Worm (Caenorhabditis elegans) whole organism, L4/young adult: Measurements from ENCODE around the gene T28C6.7.

Source experiments
- W03F9.2 ChIP-seq: fragments of 150-350 bp; optimal IDR thresholded peaks from 2 replicates; lab custom pipeline; 2014; ENCODE audit warnings: missing biosample characterization, missing genetic modification characterization
- dao-5 ChIP-seq: sonication (generic microtip); optimal IDR thresholded peaks from 2 replicates; lab custom pipeline; 2016; ENCODE audit warnings: missing genotype, missing genetic modification characterization, moderate library complexity, missing compliant biosample characterization
- him-1 ChIP-seq: sonication (generic microtip); optimal IDR thresholded peaks from 2 replicates; lab custom pipeline; 2016; ENCODE audit warnings: missing genotype, missing genetic modification reagents, missing genetic modification characterization, missing compliant biosample characterization

Gene T28C6.7

DNA sequence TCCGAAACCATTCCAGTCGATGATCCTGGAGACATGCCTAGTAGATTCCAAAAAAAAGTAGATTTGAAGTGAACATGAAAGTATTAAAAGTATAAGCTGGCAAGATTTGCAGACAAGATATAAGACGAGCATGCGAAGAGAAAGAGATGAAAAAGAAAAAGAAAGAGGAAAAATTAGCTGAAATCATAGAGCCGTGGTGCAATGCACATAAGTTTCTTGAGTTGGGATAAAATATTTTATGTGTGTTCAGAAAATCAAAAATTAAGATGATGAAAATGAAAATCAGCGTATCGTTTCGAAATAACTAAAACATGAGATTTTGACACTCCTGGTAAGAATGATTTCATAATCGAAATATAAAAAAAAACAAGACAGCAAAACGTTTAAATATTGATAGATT is 16.9 kb downstream of the T28C6.7 start, which contains the start of gene T11B7.2:
Gene T11B7.2 (minus strand): TSS at position 101 of the 400 bp plus-strand sequence.
- TF ChIP-seq dao-5 (tag; lab: Kevin White, UChicago) = no peak

DNA sequence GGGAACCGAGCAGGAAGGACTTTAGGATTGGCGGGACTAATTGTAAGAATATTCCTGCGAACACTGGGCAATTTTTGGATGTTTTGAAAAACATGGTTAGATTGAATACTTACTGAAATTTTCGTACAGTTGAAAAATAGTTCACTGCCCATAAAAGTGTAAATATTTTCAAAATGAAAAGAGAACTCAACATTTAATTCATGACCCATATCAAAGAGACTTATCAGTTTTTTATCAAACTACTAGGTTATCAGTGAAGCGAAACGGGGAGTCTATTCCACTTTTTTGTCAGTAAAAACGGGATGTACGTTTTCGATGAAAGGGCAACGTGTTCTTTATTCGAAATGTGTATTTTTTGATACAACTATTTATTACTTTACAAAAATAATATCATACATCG is 18.3 kb downstream of the T28C6.7 start:
- no peak for TF ChIP-seq dao-5 (tag; lab: Kevin White, UChicago)
- TF ChIP-seq him-1 = no peak
- TF ChIP-seq W03F9.2 (tag; lab: Kevin White, UChicago) = no peak

DNA sequence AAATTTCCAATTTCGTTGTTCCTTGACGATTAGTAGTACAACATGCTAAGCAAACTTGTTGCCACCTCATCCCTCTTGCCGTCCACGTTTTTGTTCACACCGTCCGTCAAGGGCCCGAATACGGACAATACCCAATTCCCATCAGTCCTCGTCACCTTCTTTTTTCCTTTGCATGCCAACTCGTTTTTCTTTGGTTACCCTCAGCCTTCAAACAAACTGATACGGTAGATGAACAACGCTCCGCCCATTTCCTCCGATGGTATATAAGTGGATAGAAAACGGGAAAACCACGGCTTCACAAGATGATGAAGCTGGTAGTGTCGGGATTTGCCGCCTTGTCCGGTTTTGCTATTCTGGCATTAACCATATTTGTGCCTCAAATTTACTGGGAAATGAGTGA is 20.3 kb downstream of the T28C6.7 start, which contains the start of gene col-118:
Gene col-118 (plus strand): TSS at position 301 of the 400 bp plus-strand sequence.
- no peak for TF ChIP-seq W03F9.2 (tag; lab: Kevin White, UChicago)
- no peak for TF ChIP-seq him-1
- TF ChIP-seq dao-5 (tag; lab: Kevin White, UChicago) = no peak

DNA sequence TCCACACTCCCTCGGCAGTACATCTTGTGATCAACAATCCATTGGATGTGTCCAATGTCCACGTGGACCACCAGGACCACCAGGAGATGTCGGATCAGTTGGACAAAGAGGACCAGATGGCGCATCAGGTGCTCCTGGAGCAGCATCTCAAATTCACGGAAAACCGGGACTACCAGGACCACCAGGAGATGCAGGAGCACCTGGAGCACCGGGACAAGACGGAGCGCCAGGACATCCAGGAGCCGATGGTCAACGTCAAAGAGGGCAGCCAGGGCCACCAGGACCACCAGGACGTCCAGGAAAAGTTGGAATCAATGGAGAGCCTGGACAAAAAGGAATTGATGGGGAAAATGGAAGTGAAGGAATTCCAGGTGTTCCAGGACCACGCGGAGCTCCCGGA is 21.4 kb downstream of the T28C6.7 start:
- TF ChIP-seq him-1 (no peak), dao-5 (tag; lab: Kevin White, UChicago) (no peak), W03F9.2 (tag; lab: Kevin White, UChicago) (no peak)

DNA sequence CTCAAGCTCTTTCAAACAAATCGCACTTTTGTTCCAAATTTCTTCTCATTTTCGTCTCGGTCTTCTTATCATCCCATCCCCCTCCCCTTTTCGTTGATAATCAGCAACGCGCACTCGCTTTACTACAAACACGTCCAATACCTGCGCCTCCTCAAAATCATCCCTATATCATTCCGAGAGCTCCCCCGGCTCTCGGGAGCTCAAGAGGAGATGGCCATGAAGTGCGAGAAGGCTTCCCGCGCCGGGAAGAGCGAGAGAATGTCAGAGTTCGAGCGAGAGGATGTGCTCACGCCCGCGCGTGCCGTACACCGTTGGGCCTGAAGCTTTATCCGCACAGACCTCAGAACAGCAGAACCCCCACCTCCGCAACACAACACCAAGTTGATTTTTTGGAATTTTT is 23.2 kb downstream of the T28C6.7 start:
- TF ChIP-seq dao-5 (tag; lab: Kevin White, UChicago) = no peak
- TF ChIP-seq W03F9.2 (tag; lab: Kevin White, UChicago) = no peak

DNA sequence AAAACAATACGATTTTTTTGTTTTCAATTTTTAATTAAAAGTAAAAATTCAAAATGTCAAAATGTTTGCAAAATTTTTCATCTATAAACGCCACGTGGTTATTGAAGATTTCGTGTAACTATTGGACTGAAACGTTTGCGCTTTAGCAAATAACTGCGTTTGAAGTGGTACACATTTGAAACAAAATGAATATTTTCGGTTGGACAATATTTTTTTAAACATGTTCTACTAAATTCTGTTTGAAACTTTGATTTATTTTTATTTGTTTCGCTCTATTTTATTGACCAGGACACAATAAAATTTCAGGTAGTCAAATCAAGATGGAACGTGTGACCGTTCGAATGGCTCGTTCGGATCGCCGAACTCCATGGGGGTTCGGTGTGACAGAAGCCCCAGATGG is 24.6 kb downstream of the T28C6.7 start, which contains the start of gene alp-1:
Gene alp-1 (plus strand): TSS at position 301 of the 400 bp plus-strand sequence.
- TF ChIP-seq dao-5 (tag; lab: Kevin White, UChicago) (no peak), him-1 (no peak), W03F9.2 (tag; lab: Kevin White, UChicago) (no peak)

DNA sequence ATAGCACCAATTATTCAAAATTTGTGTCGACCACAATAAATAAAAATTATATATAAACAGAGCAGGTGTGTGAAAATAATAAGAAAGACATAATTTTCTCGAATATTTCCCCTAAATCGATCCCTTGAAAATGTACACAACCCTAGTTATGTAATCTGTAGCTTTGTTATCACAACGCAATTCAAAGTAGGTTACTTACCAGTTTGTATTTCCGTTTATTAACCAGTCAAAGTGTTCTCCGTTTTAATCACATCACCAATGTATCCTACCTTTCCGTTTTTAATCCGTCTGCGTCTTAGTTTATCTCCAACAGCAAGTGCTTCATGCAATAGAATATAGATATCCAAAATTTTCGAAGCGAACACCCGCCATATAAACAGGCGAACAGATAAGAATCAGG is 25.7 kb downstream of the T28C6.7 start:
- TF ChIP-seq dao-5 (tag; lab: Kevin White, UChicago) (no peak), him-1 (no peak), W03F9.2 (tag; lab: Kevin White, UChicago) (no peak)

DNA sequence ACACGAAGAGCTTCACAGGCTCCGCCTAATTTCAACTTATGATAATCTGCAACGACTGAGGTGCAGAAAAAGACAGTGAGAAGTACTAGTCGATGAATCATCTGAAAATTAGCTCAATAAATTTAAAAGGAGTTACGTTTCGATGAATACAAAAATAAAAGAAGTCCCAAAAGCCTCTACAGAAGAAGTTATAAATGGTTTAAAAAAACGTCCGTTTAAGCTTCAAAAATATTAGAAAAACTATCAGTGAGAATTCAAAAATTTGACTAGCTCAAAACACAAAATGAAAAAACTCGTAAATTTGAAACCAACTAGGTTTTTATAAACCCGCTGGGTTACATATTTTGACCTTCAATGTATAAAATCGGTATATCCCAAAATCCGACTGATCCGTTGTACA is 28.4 kb downstream of the T28C6.7 start, which contains the start of gene T11B7.5:
Gene T11B7.5 (minus strand): TSS at position 101 of the 400 bp plus-strand sequence.
- no peak for TF ChIP-seq him-1
- no peak for TF ChIP-seq dao-5 (tag; lab: Kevin White, UChicago)
- no peak for TF ChIP-seq W03F9.2 (tag; lab: Kevin White, UChicago)

DNA sequence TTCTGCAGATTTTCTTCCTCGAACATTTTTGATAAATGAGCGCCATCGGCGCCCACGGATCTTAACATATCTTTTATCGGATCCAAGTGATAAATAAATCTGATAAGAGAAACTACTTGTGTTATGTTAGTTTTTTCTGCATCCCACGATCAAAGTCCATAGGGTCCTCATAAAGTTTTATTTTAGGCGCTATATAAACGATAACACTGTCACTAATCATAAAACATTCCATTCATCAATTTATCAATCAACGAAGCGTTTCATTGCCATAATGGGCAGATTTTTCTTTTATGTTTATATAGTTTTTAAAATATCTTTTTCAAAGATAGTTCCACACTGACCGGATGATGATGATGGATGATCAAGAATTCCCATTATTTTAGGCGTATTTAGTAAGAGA is 37.1 kb downstream of the T28C6.7 start:
- no peak for TF ChIP-seq him-1
- TF ChIP-seq dao-5 (tag; lab: Kevin White, UChicago) = no peak
- no peak for TF ChIP-seq W03F9.2 (tag; lab: Kevin White, UChicago)

DNA sequence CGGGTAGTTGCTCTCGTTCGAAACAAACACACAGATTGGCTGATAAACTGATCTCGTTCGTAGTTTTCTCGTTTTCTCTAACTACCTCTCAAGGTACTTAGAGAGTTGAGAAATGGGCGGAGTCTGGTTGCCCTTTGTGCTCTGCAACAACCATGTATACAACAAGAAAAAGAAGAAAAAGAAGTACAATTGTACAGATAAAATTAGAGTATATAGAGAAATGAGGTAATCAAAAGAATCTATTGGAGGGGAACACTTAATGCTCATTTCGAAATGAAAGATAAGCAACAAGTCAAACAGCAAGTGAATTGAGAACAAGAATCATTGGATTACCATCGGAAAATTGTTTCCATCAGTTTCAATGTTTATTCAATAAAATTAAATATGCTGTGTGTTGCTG is 37.7 kb downstream of the T28C6.7 start, which contains the start of gene C09G9.1:
Gene C09G9.1 (minus strand): TSS at position 143 of the 400 bp plus-strand sequence.
- TF ChIP-seq dao-5 (tag; lab: Kevin White, UChicago) (no peak), W03F9.2 (tag; lab: Kevin White, UChicago) (no peak), him-1 (no peak)

DNA sequence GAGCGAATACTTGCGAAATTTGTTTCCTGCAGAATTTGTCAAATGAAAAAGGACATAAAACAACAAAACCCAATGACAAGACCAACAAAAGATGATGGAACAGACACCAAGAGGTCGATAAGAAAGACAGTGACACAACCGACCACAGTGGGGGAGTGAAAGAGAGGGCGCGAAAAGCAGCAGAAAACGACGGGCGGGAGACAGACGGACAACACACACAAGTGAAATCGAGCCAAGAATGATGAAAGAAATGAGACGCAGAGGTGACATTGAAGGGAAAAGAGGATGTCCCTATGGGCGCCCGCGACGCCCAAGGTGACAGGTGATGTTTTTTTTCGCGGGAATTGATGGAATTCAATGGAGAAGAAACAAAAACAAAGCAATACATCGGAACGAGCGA is 38.5 kb downstream of the T28C6.7 start:
- TF ChIP-seq dao-5 (tag; lab: Kevin White, UChicago) = no peak
- peak; percentile 74 for TF ChIP-seq W03F9.2 (tag; lab: Kevin White, UChicago)

DNA sequence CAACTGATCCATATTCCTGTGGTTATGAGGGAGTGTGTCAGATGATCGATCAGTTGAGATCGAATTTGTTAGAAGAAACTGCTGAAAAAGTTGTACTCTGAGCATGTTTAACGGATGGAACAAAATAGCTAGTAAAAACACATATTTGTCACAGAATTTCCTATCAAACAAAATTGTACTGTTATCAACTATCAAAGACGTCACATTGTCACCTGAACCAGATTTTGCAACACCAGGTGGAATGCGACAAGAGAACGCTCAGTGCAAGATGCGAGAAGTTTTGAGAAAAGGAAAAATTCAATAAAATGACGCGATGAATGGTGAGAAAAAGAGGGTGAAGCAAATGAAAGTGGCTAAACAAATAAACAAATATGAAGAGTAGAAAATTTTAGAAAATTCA is 40.0 kb downstream of the T28C6.7 start:
- TF ChIP-seq dao-5 (tag; lab: Kevin White, UChicago) = no peak
- no peak for TF ChIP-seq him-1
- no peak for TF ChIP-seq W03F9.2 (tag; lab: Kevin White, UChicago)

DNA sequence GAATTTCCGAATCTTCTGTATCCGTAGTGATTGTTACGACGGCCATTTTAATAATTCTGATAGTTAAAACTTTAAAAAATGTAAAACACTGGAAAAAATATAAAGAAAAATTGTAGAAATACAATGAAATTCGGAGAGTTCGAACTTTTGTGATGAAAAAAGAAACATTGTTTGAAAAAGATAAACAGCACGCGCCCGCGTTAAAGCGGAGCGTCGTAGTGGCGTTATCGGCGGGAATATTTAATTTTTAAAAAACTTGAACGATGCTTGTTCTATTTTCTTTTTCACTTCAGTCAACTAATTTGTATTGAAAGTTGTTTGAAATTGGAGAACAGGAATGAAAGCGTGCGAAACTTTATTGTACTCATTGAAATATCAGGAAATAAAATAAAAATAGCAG is 42.0 kb downstream of the T28C6.7 start, which contains the start of gene npp-23:
Gene npp-23 (minus strand): TSS at position 56 of the 400 bp plus-strand sequence.
- no peak for TF ChIP-seq W03F9.2 (tag; lab: Kevin White, UChicago)
- TF ChIP-seq dao-5 (tag; lab: Kevin White, UChicago) = no peak
- no peak for TF ChIP-seq him-1

DNA sequence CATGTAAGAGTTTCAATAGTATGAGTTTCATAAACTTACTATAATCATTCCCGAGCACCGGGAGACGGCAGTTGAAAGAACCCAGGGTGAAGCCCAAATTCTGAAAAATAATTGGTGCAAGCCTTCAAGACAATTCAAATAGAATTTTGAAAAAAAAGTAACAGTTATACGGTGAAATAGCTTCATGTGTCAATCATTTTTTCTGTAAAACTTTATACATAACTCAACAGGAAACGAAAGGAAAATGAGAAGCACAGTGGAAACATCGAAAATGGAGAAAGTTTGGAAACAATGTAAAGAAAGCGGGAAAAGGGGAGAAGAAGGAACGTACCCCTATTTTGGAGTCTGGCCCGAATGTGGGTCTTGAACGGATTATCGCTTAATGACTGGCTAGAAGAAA is 45.4 kb downstream of the T28C6.7 start, which contains the start of gene C09G9.3:
Gene C09G9.3 (minus strand): TSS at position 101 of the 400 bp plus-strand sequence.
- TF ChIP-seq him-1 (no peak), dao-5 (tag; lab: Kevin White, UChicago) (no peak), W03F9.2 (tag; lab: Kevin White, UChicago) (no peak)

DNA sequence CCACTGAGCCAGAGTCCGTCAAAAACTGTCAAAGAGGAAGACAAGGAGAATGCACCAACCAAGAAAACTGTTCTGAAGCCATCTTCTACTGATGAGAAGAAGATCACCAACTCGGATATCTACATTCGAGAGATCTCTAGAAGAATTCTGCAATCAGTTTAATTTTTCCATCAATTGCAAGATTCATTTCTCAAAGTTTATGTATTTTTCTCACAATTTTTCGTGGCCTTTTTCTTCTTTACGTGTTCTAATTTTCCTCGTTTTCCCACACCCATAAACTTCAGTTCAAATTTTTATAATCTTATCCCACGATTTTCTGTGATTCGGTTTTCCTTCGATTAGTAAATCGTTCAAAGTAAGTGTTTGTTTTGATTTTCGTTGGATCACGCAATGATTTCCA is 46.2 kb downstream of the T28C6.7 start, which contains the start of gene hdl-2:
Gene hdl-2 (plus strand): TSS at position 301 of the 400 bp plus-strand sequence.
- no peak for TF ChIP-seq dao-5 (tag; lab: Kevin White, UChicago)
- no peak for TF ChIP-seq him-1
- no peak for TF ChIP-seq W03F9.2 (tag; lab: Kevin White, UChicago)
